Worm (Caenorhabditis elegans): Measurements from ENCODE around the gene dac-1.

DNA sequence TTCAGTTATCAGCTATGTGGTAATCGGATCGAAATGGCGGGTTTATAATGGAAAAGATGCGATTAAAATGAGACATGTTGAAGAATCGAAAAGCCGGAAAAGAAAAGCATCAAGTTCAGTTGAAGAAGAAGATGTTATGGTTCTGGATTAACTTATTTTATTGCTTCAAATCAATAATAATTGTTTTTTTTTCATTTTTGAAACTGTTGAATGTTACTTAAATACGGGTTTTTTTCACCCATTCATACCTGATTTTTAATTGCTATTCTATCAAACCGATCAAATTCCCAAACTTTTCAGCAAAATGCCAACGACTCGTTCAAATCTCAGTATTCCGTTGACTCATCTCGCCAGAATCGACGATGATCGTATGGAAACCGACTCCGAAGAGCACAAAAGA lies 44.0 kb downstream of the dac-1 start, which contains the start of gene exos-4.2:
- no peak for TF ChIP-seq skn-1 (tag; optimal IDR thresholded peaks at IDR 0.05)
- no peak for TF ChIP-seq nhr-77 (tag; optimal IDR thresholded peaks at IDR 0.05)
- TF ChIP-seq ztf-4 (tag; optimal IDR thresholded peaks at IDR 0.05): no peak
- no peak for TF ChIP-seq ama-1 (optimal IDR thresholded peaks at IDR 0.05)
- no peak for TF ChIP-seq nhr-28 (tag; optimal IDR thresholded peaks at IDR 0.05)
- no peak for TF ChIP-seq nhr-23 (tag; optimal IDR thresholded peaks at IDR 0.05)
- TF ChIP-seq tbx-2 (tag; optimal IDR thresholded peaks at IDR 0.05): no peak
- no peak for TF ChIP-seq R02D3.7 (tag; optimal IDR thresholded peaks at IDR 0.05)
- no peak for TF ChIP-seq pqm-1 (tag; optimal IDR thresholded peaks at IDR 0.05)
- TF ChIP-seq elt-1 (tag; optimal IDR thresholded peaks at IDR 0.05): no peak
- TF ChIP-seq egl-27 (tag; optimal IDR thresholded peaks at IDR 0.05): no peak
